Worm (Caenorhabditis elegans) whole organism, early embryonic: Measurements from ENCODE around the gene F23B12.7.

Experiments
- B0310.2 ChIP-seq: sonication (generic microtip); optimal IDR thresholded peaks from 2 replicates; lab custom pipeline; 2016; ENCODE audit warnings: mild to moderate bottlenecking, missing genetic modification characterization, missing compliant biosample characterization
- F13C5.2 ChIP-seq: sonication (generic microtip); optimal IDR thresholded peaks from 2 replicates; lab custom pipeline; 2017; ENCODE audit warnings: mild to moderate bottlenecking, missing genetic modification characterization, inconsistent platforms, missing compliant biosample characterization
- aly-1 ChIP-seq: sonication (generic microtip); optimal IDR thresholded peaks from 2 replicates; lab custom pipeline; 2016; ENCODE audit warnings: missing genetic modification characterization, missing compliant biosample characterization
- ama-1 ChIP-seq: fragments of 150-350 bp; optimal IDR thresholded peaks from 2 replicates; lab custom pipeline; 2014
- ceh-13 ChIP-seq: fragments of 200-800 bp; sonication (Bioruptor generic); optimal IDR thresholded peaks from 2 replicates; lab custom pipeline; 2018; ENCODE audit warnings: mild to moderate bottlenecking, missing genetic modification characterization, missing compliant biosample characterization
- ceh-36 ChIP-seq: sonication (generic microtip); optimal IDR thresholded peaks from 2 replicates; lab custom pipeline; 2016; ENCODE audit warnings: missing genetic modification characterization, inconsistent platforms, missing compliant biosample characterization
- ets-7 ChIP-seq: sonication (generic microtip); optimal IDR thresholded peaks from 2 replicates; lab custom pipeline; 2016; ENCODE audit warnings: missing genotype, missing genetic modification characterization, missing compliant biosample characterization
- flt-1 ChIP-seq: fragments of 200-800 bp; sonication (Bioruptor generic); IDR thresholded peaks from 2 replicates; pipeline ENCODE4 v1.3.6; 2022; ENCODE audit warnings: missing genetic modification characterization, missing compliant biosample characterization
- hmbx-1 ChIP-seq: sonication (generic microtip); optimal IDR thresholded peaks from 2 replicates; lab custom pipeline; 2016; ENCODE audit warnings: mild to moderate bottlenecking, missing genetic modification characterization, missing compliant biosample characterization
- hmg-4 ChIP-seq: fragments of 200-800 bp; sonication (Bioruptor generic); optimal IDR thresholded peaks from 2 replicates; lab custom pipeline; 2018; ENCODE audit warnings: mild to moderate bottlenecking, missing genetic modification characterization, missing compliant biosample characterization
- hnd-1 ChIP-seq: sonication (generic microtip); optimal IDR thresholded peaks from 2 replicates; lab custom pipeline; 2016; ENCODE audit warnings: missing genetic modification characterization, missing compliant biosample characterization
- pes-1 ChIP-seq: fragments of 200-800 bp; sonication (Bioruptor generic); IDR thresholded peaks from 2 replicates; pipeline ENCODE4 v1.3.6; 2022; ENCODE audit warnings: missing genetic modification reagents, missing genetic modification characterization, missing compliant biosample characterization
- scrt-1 ChIP-seq: fragments of 200-800 bp; sonication (Bioruptor generic); IDR thresholded peaks from 2 replicates; pipeline ENCODE4 v1.3.6; 2022; ENCODE audit warnings: missing genetic modification characterization, missing compliant biosample characterization
- sea-1 ChIP-seq: fragments of 200-800 bp; sonication (Bioruptor generic); conservative IDR thresholded peaks from 2 replicates; pipeline ENCODE4 v1.3.6; 2022; ENCODE audit warnings: missing genetic modification characterization, missing compliant biosample characterization
- tbx-11 ChIP-seq: fragments of 200-800 bp; sonication (Bioruptor generic); IDR thresholded peaks from 2 replicates; pipeline ENCODE4 v1.3.6; 2022; ENCODE audit warnings: missing genetic modification characterization, missing compliant biosample characterization
- tbx-37 ChIP-seq: fragments of 200-800 bp; sonication (Bioruptor generic); conservative IDR thresholded peaks from 2 replicates; pipeline ENCODE4 v1.3.6; 2022; ENCODE audit warnings: missing genetic modification reagents, missing genetic modification characterization, missing compliant biosample characterization
- tra-4 ChIP-seq: sonication (generic microtip); optimal IDR thresholded peaks from 2 replicates; lab custom pipeline; 2017; ENCODE audit warnings: missing genetic modification characterization, missing compliant biosample characterization

The F23B12.7 gene

ce11 chrV:14446453-14446852 is 3.0 kb upstream of the F23B12.7 start:
- TF ChIP-seq tbx-11, result no peak

- no peak for TF ChIP-seq hmg-4 (GFP tag; lab: Kevin White, UChicago)
- TF ChIP-seq ets-7 (tag; lab: Kevin White, UChicago), result no peak
- no peak for TF ChIP-seq F13C5.2 (tag; lab: Kevin White, UChicago)
- no peak for TF ChIP-seq hmbx-1 (tag; lab: Kevin White, UChicago)
- no peak for TF ChIP-seq ama-1 (lab: Kevin White, UChicago)
- no peak for TF ChIP-seq scrt-1
- TF ChIP-seq sea-1 (GFP tag; lab: Robert Waterston, UW), result no peak
- TF ChIP-seq tbx-37, result no peak
Observed at ce11 chrV:14447240-14447763, 2.2 kb upstream of the F23B12.7 start, which contains the start of the genes dlat-1 and fntb-1. TSS of gene dlat-1 (minus strand) at chrV:14447290. TSS of gene fntb-1 (plus strand) at chrV:14447651.

- TF ChIP-seq ets-7 (tag; lab: Kevin White, UChicago), result no peak
- TF ChIP-seq hmbx-1 (tag; lab: Kevin White, UChicago), result no peak
- TF ChIP-seq scrt-1, result no peak
- no peak for TF ChIP-seq hnd-1 (tag; lab: Kevin White, UChicago)
- no peak for TF ChIP-seq ceh-13 (GFP tag; lab: Kevin White, UChicago)
- TF ChIP-seq flt-1 (GFP tag; lab: Robert Waterston, UW), result no peak
Observed at ce11 chrV:14448669-14449068, 828 bp upstream of the F23B12.7 start.

ce11 chrV:14456626-14457025 is 7.1 kb downstream of the F23B12.7 start, which contains the start of gene bmk-1:
TSS of gene bmk-1 (minus strand) at chrV:14456984.
- TF ChIP-seq hmg-4 (GFP tag; lab: Kevin White, UChicago) (no peak), aly-1 (no peak), tbx-37 (no peak), ceh-13 (GFP tag; lab: Kevin White, UChicago) (no peak), F13C5.2 (tag; lab: Kevin White, UChicago) (no peak), ama-1 (lab: Kevin White, UChicago) (no peak), tbx-11 (no peak), hnd-1 (tag; lab: Kevin White, UChicago) (no peak), pes-1 (GFP tag; lab: Robert Waterston, UW) (no peak), tra-4 (tag; lab: Kevin White, UChicago) (no peak), scrt-1 (no peak), ceh-36 (tag; lab: Kevin White, UChicago) (no peak), B0310.2 (tag; lab: Kevin White, UChicago) (no peak)

ce11 chrV:14457070-14457469 is 7.6 kb downstream of the F23B12.7 start, which contains the start of gene coh-3:
TSS of gene coh-3 (plus strand) at chrV:14457422.
- no peak for TF ChIP-seq tbx-37
- no peak for TF ChIP-seq tbx-11
- TF ChIP-seq pes-1 (GFP tag; lab: Robert Waterston, UW), result no peak
- TF ChIP-seq hmg-4 (GFP tag; lab: Kevin White, UChicago), result no peak
- no peak for TF ChIP-seq tra-4 (tag; lab: Kevin White, UChicago)
- no peak for TF ChIP-seq ceh-13 (GFP tag; lab: Kevin White, UChicago)
- TF ChIP-seq sea-1 (GFP tag; lab: Robert Waterston, UW), result no peak
- no peak for TF ChIP-seq hmbx-1 (tag; lab: Kevin White, UChicago)
- TF ChIP-seq ama-1 (lab: Kevin White, UChicago), result no peak
- TF ChIP-seq aly-1, result no peak

- TF ChIP-seq hmbx-1 (tag; lab: Kevin White, UChicago) (no peak), B0310.2 (tag; lab: Kevin White, UChicago) (no peak), ceh-36 (tag; lab: Kevin White, UChicago) (no peak), ceh-13 (GFP tag; lab: Kevin White, UChicago) (no peak), sea-1 (GFP tag; lab: Robert Waterston, UW) (no peak), pes-1 (GFP tag; lab: Robert Waterston, UW) (no peak), scrt-1 (no peak), tbx-11 (no peak), ets-7 (tag; lab: Kevin White, UChicago) (no peak), ama-1 (lab: Kevin White, UChicago) (no peak), flt-1 (GFP tag; lab: Robert Waterston, UW) (no peak), F13C5.2 (tag; lab: Kevin White, UChicago) (no peak), tra-4 (tag; lab: Kevin White, UChicago) (no peak), hnd-1 (tag; lab: Kevin White, UChicago) (no peak), tbx-37 (no peak)
Observed at ce11 chrV:14460122-14460521, 10.6 kb downstream of the F23B12.7 start.

ce11 chrV:14460615-14461102 is 11.2 kb downstream of the F23B12.7 start, which contains the start of gene F08H9.2:
TSS of gene F08H9.2 (plus strand) at chrV:14460665.
- TF ChIP-seq scrt-1 (no peak), F13C5.2 (tag; lab: Kevin White, UChicago) (no peak), hmg-4 (GFP tag; lab: Kevin White, UChicago) (peak; percentile 20)

ce11 chrV:14462653-14463052 is 13.2 kb downstream of the F23B12.7 start:
- TF ChIP-seq hmg-4 (GFP tag; lab: Kevin White, UChicago), result no peak
- TF ChIP-seq ceh-13 (GFP tag; lab: Kevin White, UChicago), result no peak
- TF ChIP-seq B0310.2 (tag; lab: Kevin White, UChicago), result no peak
- no peak for TF ChIP-seq hmbx-1 (tag; lab: Kevin White, UChicago)
- TF ChIP-seq flt-1 (GFP tag; lab: Robert Waterston, UW), result no peak
- no peak for TF ChIP-seq pes-1 (GFP tag; lab: Robert Waterston, UW)
- TF ChIP-seq ama-1 (lab: Kevin White, UChicago), result no peak
- TF ChIP-seq ets-7 (tag; lab: Kevin White, UChicago), result no peak
- TF ChIP-seq scrt-1, result no peak
- TF ChIP-seq tbx-37, result no peak
- TF ChIP-seq hnd-1 (tag; lab: Kevin White, UChicago), result no peak
- TF ChIP-seq tbx-11, result no peak
- TF ChIP-seq aly-1, result no peak
- no peak for TF ChIP-seq F13C5.2 (tag; lab: Kevin White, UChicago)
- no peak for TF ChIP-seq sea-1 (GFP tag; lab: Robert Waterston, UW)
- TF ChIP-seq tra-4 (tag; lab: Kevin White, UChicago), result no peak
